Worm (Caenorhabditis elegans) whole organism, early embryonic: Measurements from ENCODE around the gene vha-12.
"Not testable (repeated sequence)": the region's sequence is repeated elsewhere in the genome, so short reads cannot be mapped to it uniquely, and the experiment has no call there.

Experiments
- ama-1 ChIP-seq: fragments of 150-350 bp; optimal IDR thresholded peaks from 2 replicates; lab custom pipeline; 2014
- ceh-13 ChIP-seq: fragments of 200-800 bp; sonication (Bioruptor generic); optimal IDR thresholded peaks from 2 replicates; lab custom pipeline; 2018; ENCODE audit warnings: mild to moderate bottlenecking, missing genetic modification characterization, missing compliant biosample characterization
- ceh-36 ChIP-seq: sonication (generic microtip); optimal IDR thresholded peaks from 2 replicates; lab custom pipeline; 2016; ENCODE audit warnings: missing genetic modification characterization, inconsistent platforms, missing compliant biosample characterization
- hmg-4 ChIP-seq: fragments of 200-800 bp; sonication (Bioruptor generic); optimal IDR thresholded peaks from 2 replicates; lab custom pipeline; 2018; ENCODE audit warnings: mild to moderate bottlenecking, missing genetic modification characterization, missing compliant biosample characterization

ce11 chrX:4202114-4202513, 11.2 kb downstream of the vha-12 start, which contains the start of gene F20B6.6:
- not testable (repeated sequence) for TF ChIP-seq ceh-13 (GFP tag; lab: Kevin White, UChicago); ama-1; ceh-36; hmg-4 (GFP tag; lab: Kevin White, UChicago)
